Fruit fly (Drosophila melanogaster) whole organism, embryonic: ENCODE measurements around the gene CG43897.

ENCODE experiments used
- CG10209 ChIP-seq: fragments of 200-800 bp; sonication (Bioruptor generic); optimal IDR thresholded peaks from 3 replicates; lab custom pipeline; 2017; ENCODE audit warnings: missing biosample characterization, mild to moderate bottlenecking, missing genetic modification characterization, missing genetic modification reagents
- CG9727 ChIP-seq: fragments of 200-800 bp; sonication (Bioruptor generic); optimal IDR thresholded peaks from 3 replicates; lab custom pipeline; 2017; ENCODE audit warnings: missing biosample characterization, mild to moderate bottlenecking, missing genetic modification characterization
- CoRest ChIP-seq: fragments of 200-800 bp; sonication (Bioruptor generic); optimal IDR thresholded peaks from 3 replicates; lab custom pipeline; 2018; ENCODE audit warnings: missing biosample characterization, mild to moderate bottlenecking, missing genetic modification characterization, moderate library complexity
- psq ChIP-seq: fragments of 200-800 bp; sonication (Bioruptor generic); optimal IDR thresholded peaks from 2 replicates; lab custom pipeline; 2017; ENCODE audit warnings: missing biosample characterization, missing genetic modification characterization

dm6 chr3L:9842043-9842442, 28.4 kb downstream of the CG43897 start:
- TF ChIP-seq CG9727 (no peak), CG10209 (no peak), psq (GFP tag; lab: Kevin White, UChicago) (no peak), CoRest (tag; lab: Kevin White, UChicago) (no peak)
